Fruit fly (Drosophila melanogaster): ENCODE data around the gene CG32320.

The CG32320 gene

DNA sequence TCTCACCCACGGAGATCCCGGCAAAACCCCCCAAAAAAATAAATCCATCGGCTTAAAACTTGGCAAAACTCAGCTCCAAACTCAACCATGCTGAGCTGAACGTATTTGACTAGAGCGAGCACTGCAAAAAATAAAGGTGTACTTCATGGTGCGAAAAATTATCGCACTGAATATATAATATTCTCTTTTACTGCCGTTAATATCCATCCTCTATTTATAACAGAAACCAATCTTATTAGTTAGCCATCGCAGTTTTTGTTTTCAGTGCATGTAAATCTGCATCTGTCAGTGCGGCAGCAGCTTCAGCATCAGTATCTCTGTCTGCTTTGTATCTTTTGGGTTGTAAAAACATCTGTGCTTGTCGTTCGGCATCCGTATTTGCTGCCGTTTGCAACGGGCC is 27.4 kb upstream of the CG32320 start (continued):
- TF ChIP-seq net (GFP tag; optimal IDR thresholded peaks at IDR 0.05) (peak; percentile 53), Gug (GFP tag; IDR thresholded peaks at IDR 0.05) (no peak), acj6 (GFP tag; optimal IDR thresholded peaks at IDR 0.05) (peak; percentile 53), esn (GFP tag; optimal IDR thresholded peaks at IDR 0.05) (peak; percentile 28), ss (GFP tag; optimal IDR thresholded peaks at IDR 0.05) (no peak), CG6792 (GFP tag; optimal IDR thresholded peaks at IDR 0.05) (no peak), CG11902 (GFP tag; optimal IDR thresholded peaks at IDR 0.05) (no peak), CG34406 (GFP tag; optimal IDR thresholded peaks at IDR 0.05) (peak; percentile 27), Eip78C (GFP tag) (peak; percentile 86), spab (GFP tag; optimal IDR thresholded peaks at IDR 0.05) (no peak), topi (GFP tag; optimal IDR thresholded peaks at IDR 0.05) (no peak), salr (GFP tag; optimal IDR thresholded peaks at IDR 0.05) (no peak), Eip93F (GFP tag; optimal IDR thresholded peaks at IDR 0.05) (no peak), CG3919 (GFP tag; optimal IDR thresholded peaks at IDR 0.05) (peak; percentile 22), Sox14 (GFP tag; optimal IDR thresholded peaks at IDR 0.05) (peak; percentile 34), Hr38 (GFP tag; optimal IDR thresholded peaks at IDR 0.05) (no peak), CG3032 (tag; optimal IDR thresholded peaks at IDR 0.05) (no peak), CG8632 (GFP tag; optimal IDR thresholded peaks at IDR 0.05) (peak; percentile 0), CG6276 (GFP tag; optimal IDR thresholded peaks at IDR 0.05) (peak; percentile 27), vri (GFP tag; optimal IDR thresholded peaks at IDR 0.05) (no peak), CG10631 (GFP tag; optimal IDR thresholded peaks at IDR 0.05) (peak; percentile 39)

DNA sequence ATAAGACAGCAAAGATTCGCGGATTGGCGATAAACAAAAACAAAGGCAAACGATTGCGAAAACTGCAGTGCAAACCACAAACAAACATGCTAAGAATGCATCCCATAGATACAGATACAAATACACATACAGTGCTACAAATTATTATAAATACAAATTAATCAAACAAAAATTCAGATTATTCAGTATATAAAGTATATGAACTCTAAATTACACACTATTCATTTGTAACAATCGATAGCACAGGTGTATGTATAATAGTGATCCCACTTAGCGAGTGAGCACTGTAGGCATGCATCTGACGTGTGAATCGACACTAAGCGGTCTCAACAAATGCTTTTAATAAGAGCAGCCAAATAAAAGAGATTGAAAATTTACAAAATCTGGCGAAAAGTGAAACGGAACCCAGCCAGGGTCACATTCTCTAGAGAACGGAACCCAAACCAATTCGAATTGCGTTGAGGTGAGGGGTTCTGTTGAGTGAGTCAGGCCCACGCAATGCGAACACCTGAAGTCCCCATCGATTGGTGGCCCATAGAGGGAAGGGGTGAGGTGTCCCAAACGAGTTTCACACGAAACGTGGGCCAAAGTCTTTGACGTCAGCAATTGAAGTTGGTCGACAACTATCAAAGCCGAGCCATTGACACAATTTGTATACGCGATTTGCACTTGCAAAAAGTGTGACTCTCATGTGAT is 23.8 kb upstream of the CG32320 start:
- no peak for TF ChIP-seq CG6808 (GFP tag; optimal IDR thresholded peaks at IDR 0.05)
- TF ChIP-seq CG3032 (tag; optimal IDR thresholded peaks at IDR 0.05) = peak; percentile 28
- TF ChIP-seq CG10669 (GFP tag; optimal IDR thresholded peaks at IDR 0.05) = no peak
- TF ChIP-seq ss (GFP tag; optimal IDR thresholded peaks at IDR 0.05) = no peak
- TF ChIP-seq Eip75B (GFP tag; optimal IDR thresholded peaks at IDR 0.05) = peak; percentile 45
- no peak for TF ChIP-seq CG11902 (GFP tag; optimal IDR thresholded peaks at IDR 0.05)
- TF ChIP-seq CG4318 (GFP tag; optimal IDR thresholded peaks at IDR 0.05) = peak; percentile 42
- peak; percentile 10 for TF ChIP-seq CG1621 (tag; optimal IDR thresholded peaks at IDR 0.05)
- peak; percentile 82 for TF ChIP-seq Hr4 (GFP tag; optimal IDR thresholded peaks at IDR 0.05)
- TF ChIP-seq achi (GFP tag; optimal IDR thresholded peaks at IDR 0.05) = peak; percentile 48
- TF ChIP-seq Eip93F (GFP tag; optimal IDR thresholded peaks at IDR 0.05) = no peak
- no peak for TF ChIP-seq CG8319 (GFP tag; optimal IDR thresholded peaks at IDR 0.05)
- TF ChIP-seq CG11762 (GFP tag; optimal IDR thresholded peaks at IDR 0.05; ENCODE audit: insufficient read depth) = no peak
- no peak for TF ChIP-seq CG9139 (GFP tag; optimal IDR thresholded peaks at IDR 0.05)
- TF ChIP-seq Sox102F (GFP tag; optimal IDR thresholded peaks at IDR 0.05) = peak; percentile 69
- TF ChIP-seq CG8632 (GFP tag; optimal IDR thresholded peaks at IDR 0.05) = peak; percentile 68
- peak; percentile 76 for TF ChIP-seq Met (GFP tag; optimal IDR thresholded peaks at IDR 0.05)
- TF ChIP-seq eg (GFP tag; IDR thresholded peaks at IDR 0.05) = peak; percentile 75
- peak; percentile 66 for TF ChIP-seq net (GFP tag; optimal IDR thresholded peaks at IDR 0.05)
- peak; percentile 39 for TF ChIP-seq Sox15 (GFP tag; optimal IDR thresholded peaks at IDR 0.05)
- TF ChIP-seq dac (GFP tag; optimal IDR thresholded peaks at IDR 0.05) = peak; percentile 52
- peak; percentile 46 for TF ChIP-seq CG3919 (GFP tag; optimal IDR thresholded peaks at IDR 0.05)
- peak; percentile 78 for TF ChIP-seq CG34406 (GFP tag; optimal IDR thresholded peaks at IDR 0.05)
- peak in 1 of 2 experiments; percentile 57 for TF ChIP-seq salr (GFP tag; optimal IDR thresholded peaks at IDR 0.05)
- TF ChIP-seq spab (GFP tag; optimal IDR thresholded peaks at IDR 0.05) = no peak
- TF ChIP-seq CG31627 (GFP tag; optimal IDR thresholded peaks at IDR 0.05) = peak; percentile 74
- TF ChIP-seq CG6276 (GFP tag; optimal IDR thresholded peaks at IDR 0.05) = peak; percentile 31
- TF ChIP-seq Smox (GFP tag; optimal IDR thresholded peaks at IDR 0.05) = peak; percentile 73
- TF ChIP-seq CG6163 (GFP tag; IDR thresholded peaks at IDR 0.05) = peak; percentile 82
- TF ChIP-seq Hr39 (GFP tag; optimal IDR thresholded peaks at IDR 0.05) = peak; percentile 72
- no peak for TF ChIP-seq vri (GFP tag; optimal IDR thresholded peaks at IDR 0.05)
- peak; percentile 29 for TF ChIP-seq Lpt (GFP tag; optimal IDR thresholded peaks at IDR 0.05)
- peak; percentile 44; the same call in 1 of the 2 replicates for TF ChIP-seq CG11294 (GFP tag; IDR thresholded peaks at IDR 0.05)
- peak; percentile 12 for TF ChIP-seq fd59A (GFP tag; optimal IDR thresholded peaks at IDR 0.05)
- TF ChIP-seq lz (GFP tag; optimal IDR thresholded peaks at IDR 0.05) = peak; percentile 67
- no peak for TF ChIP-seq Blimp-1 (GFP tag; optimal IDR thresholded peaks at IDR 0.05)
- peak; percentile 25 for TF ChIP-seq Ets21C (GFP tag; optimal IDR thresholded peaks at IDR 0.05)
- TF ChIP-seq Gug (GFP tag; IDR thresholded peaks at IDR 0.05) = peak; percentile 61; the same call in 1 of the 2 replicates
- TF ChIP-seq Eip78C (GFP tag) = peak; percentile 90
- TF ChIP-seq CG16779 (tag; optimal IDR thresholded peaks at IDR 0.05) = no peak

Data from whole organism, prepupa.